Worm (Caenorhabditis elegans): Measurements from ENCODE around the gene sas-4.

- no peak for TF ChIP-seq elt-3 (tag; optimal IDR thresholded peaks at IDR 0.05)
- TF ChIP-seq unc-62 (GFP tag; optimal IDR thresholded peaks at IDR 0.05), result no peak
- no peak for TF ChIP-seq mep-1 (tag; optimal IDR thresholded peaks at IDR 0.05)
- no peak for TF ChIP-seq lsy-2 (tag; optimal IDR thresholded peaks at IDR 0.05)
Observed at ce11 chrIII:8278801-8279200, 39.6 kb downstream of the sas-4 start, which contains the start of gene mig-10.
